Fruit fly (Drosophila melanogaster) whole organism, embryonic: ENCODE data around the gene CG17230.

Experiments
- Antp ChIP-seq: fragments of 200-800 bp; sonication (Bioruptor generic); optimal IDR thresholded peaks from 3 replicates; lab custom pipeline; 2016; ENCODE audit warnings: missing biosample characterization, missing genetic modification characterization
- Awh ChIP-seq: fragments of 200-800 bp; sonication (Bioruptor generic); IDR thresholded peaks from 2 replicates; pipeline ENCODE4, ENCODE4 v1.3.6; 2022; ENCODE audit warnings: missing biosample characterization, missing genetic modification characterization
- CG10147 ChIP-seq: fragments of 200-800 bp; sonication (Bioruptor generic); optimal IDR thresholded peaks from 2 replicates; lab custom pipeline; 2019; ENCODE audit warnings: missing biosample characterization, mild to moderate bottlenecking, missing genetic modification characterization, moderate library complexity
- CG10462 ChIP-seq: fragments of 200-800 bp; sonication (Bioruptor generic); optimal IDR thresholded peaks from 2 replicates; lab custom pipeline; 2016; ENCODE audit warnings: missing biosample characterization, missing genetic modification characterization
- CG11085 ChIP-seq: fragments of 200-800 bp; sonication (Bioruptor generic); IDR thresholded peaks from 2 replicates; pipeline ENCODE4 v1.3.6; 2022; ENCODE audit warnings: missing biosample characterization, missing genetic modification characterization
- CG11456 ChIP-seq: fragments of 200-800 bp; sonication (Bioruptor generic); IDR thresholded peaks from 3 replicates; pipeline ENCODE4 v1.3.6; 2022; ENCODE audit warnings: missing biosample characterization, missing genetic modification characterization
- CG11695 ChIP-seq: fragments of 200-800 bp; sonication (Bioruptor generic); IDR thresholded peaks from 3 replicates; pipeline ENCODE4 v1.3.6; 2022; ENCODE audit warnings: missing biosample characterization, missing genetic modification characterization
- CG12391 ChIP-seq: fragments of 200-800 bp; sonication (Bioruptor generic); optimal IDR thresholded peaks from 3 replicates; lab custom pipeline; 2018; ENCODE audit warnings: missing biosample characterization, mild to moderate bottlenecking, missing genetic modification characterization, moderate library complexity
- CG14860 ChIP-seq: fragments of 200-800 bp; sonication (Bioruptor generic); IDR thresholded peaks from 3 replicates; pipeline ENCODE4 v1.3.6; 2022; ENCODE audit warnings: missing biosample characterization, missing genetic modification characterization; ENCODE audit not compliant: partially characterized antibody
- CG15514 ChIP-seq: fragments of 200-800 bp; sonication (Bioruptor generic); optimal IDR thresholded peaks from 3 replicates; lab custom pipeline; 2017; ENCODE audit warnings: missing biosample characterization, missing genetic modification characterization, mild to moderate bottlenecking, moderate library complexity, missing genetic modification reagents
- CG17612 ChIP-seq: fragments of 200-800 bp; sonication (Bioruptor generic); IDR thresholded peaks from 2 replicates; pipeline ENCODE4 v1.3.6; 2022; ENCODE audit warnings: missing biosample characterization, missing genetic modification characterization
- CG18764 ChIP-seq: fragments of 200-800 bp; sonication (Bioruptor generic); optimal IDR thresholded peaks from 3 replicates; lab custom pipeline; 2016; ENCODE audit warnings: missing biosample characterization, missing genetic modification characterization
- CG2199 ChIP-seq: fragments of 200-800 bp; sonication (Bioruptor generic); IDR thresholded peaks from 3 replicates; pipeline ENCODE4 v1.3.6; 2022; ENCODE audit warnings: missing biosample characterization, missing genetic modification characterization
- CG2202 ChIP-seq: fragments of 200-800 bp; sonication (Bioruptor generic); optimal IDR thresholded peaks from 2 replicates; lab custom pipeline; 2018; ENCODE audit warnings: missing biosample characterization, mild to moderate bottlenecking, missing genetic modification characterization
- CG32767 ChIP-seq: fragments of 200-800 bp; sonication (Bioruptor generic); IDR thresholded peaks from 2 replicates; pipeline ENCODE4 v1.3.6; 2022; ENCODE audit warnings: missing biosample characterization, missing genetic modification characterization
- CG3407 ChIP-seq: fragments of 200-800 bp; sonication (Bioruptor generic); optimal IDR thresholded peaks from 2 replicates; lab custom pipeline; 2018; ENCODE audit warnings: missing biosample characterization, mild to moderate bottlenecking, missing genetic modification characterization
- CG42726 ChIP-seq: fragments of 200-800 bp; sonication (Bioruptor generic); IDR thresholded peaks from 2 replicates; pipeline ENCODE4 v1.3.6; 2022; ENCODE audit warnings: missing biosample characterization, missing genetic modification characterization; ENCODE audit not compliant: partially characterized antibody
- CG7372 ChIP-seq: fragments of 200-800 bp; sonication (Bioruptor generic); IDR thresholded peaks from 2 replicates; pipeline ENCODE4 v1.3.6; 2022; ENCODE audit warnings: missing biosample characterization, missing genetic modification characterization
- CG7745 ChIP-seq: fragments of 200-800 bp; sonication (Bioruptor generic); optimal IDR thresholded peaks from 2 replicates; lab custom pipeline; 2018; ENCODE audit warnings: missing biosample characterization, mild to moderate bottlenecking, missing genetic modification characterization, moderate library complexity
- CG7928 ChIP-seq: fragments of 200-800 bp; sonication (Bioruptor generic); optimal IDR thresholded peaks from 2 replicates; lab custom pipeline; 2017; ENCODE audit warnings: missing biosample characterization, mild to moderate bottlenecking, missing genetic modification characterization
- CG9727 ChIP-seq: fragments of 200-800 bp; sonication (Bioruptor generic); optimal IDR thresholded peaks from 3 replicates; lab custom pipeline; 2017; ENCODE audit warnings: missing biosample characterization, mild to moderate bottlenecking, missing genetic modification characterization
- CTCF ChIP-seq: fragments of 200-800 bp; sonication (Bioruptor generic); optimal IDR thresholded peaks from 2 replicates; lab custom pipeline; 2017; ENCODE audit warnings: missing biosample characterization, mild to moderate bottlenecking, missing genetic modification characterization, moderate library complexity
- E2f1 ChIP-seq: fragments of 200-800 bp; sonication (Bioruptor generic); IDR thresholded peaks from 2 replicates; pipeline ENCODE4 v1.3.6; 2022; ENCODE audit warnings: missing biosample characterization, missing genetic modification characterization
- Ets97D ChIP-seq: fragments of 200-800 bp; sonication (Bioruptor generic); optimal IDR thresholded peaks from 3 replicates; lab custom pipeline; 2016; ENCODE audit warnings: missing biosample characterization, missing genetic modification characterization
- Fer3 ChIP-seq: fragments of 200-800 bp; sonication (Bioruptor generic); optimal IDR thresholded peaks from 2 replicates; lab custom pipeline; 2018; ENCODE audit warnings: missing biosample characterization, mild to moderate bottlenecking, missing genetic modification characterization, moderate library complexity
- H2.0 ChIP-seq: fragments of 200-800 bp; sonication (Bioruptor generic); IDR thresholded peaks from 2 replicates; pipeline ENCODE4 v1.3.6; 2022; ENCODE audit warnings: missing biosample characterization, missing genetic modification characterization
- Hmr ChIP-seq: fragments of 200-800 bp; sonication (Bioruptor generic); optimal IDR thresholded peaks from 3 replicates; lab custom pipeline; 2017; ENCODE audit warnings: mild to moderate bottlenecking, missing biosample characterization, missing genetic modification reagents, missing genetic modification characterization
- Max ChIP-seq: fragments of 200-800 bp; sonication (Bioruptor generic); optimal IDR thresholded peaks from 2 replicates; lab custom pipeline; 2016; ENCODE audit warnings: missing biosample characterization, mild to moderate bottlenecking, missing genetic modification characterization
- Med ChIP-seq: fragments of 200-800 bp; sonication (Bioruptor generic); peaks from one replicate; lab custom pipeline; 2016; ENCODE audit warnings: missing biosample characterization, missing genetic modification characterization, mild to moderate bottlenecking, inconsistent platforms, moderate library complexity
- Myb ChIP-seq: fragments of 200-800 bp; sonication (Bioruptor generic); optimal IDR thresholded peaks from 2 replicates; lab custom pipeline; 2016; ENCODE audit warnings: missing biosample characterization, missing genetic modification characterization
- Nf-YA ChIP-seq: fragments of 200-800 bp; sonication (Bioruptor generic); IDR thresholded peaks from 2 replicates; pipeline ENCODE4 v1.3.6; 2022; ENCODE audit warnings: missing biosample characterization, missing genetic modification characterization
- NfI ChIP-seq: fragments of 200-800 bp; sonication (Bioruptor generic); optimal IDR thresholded peaks from 3 replicates; lab custom pipeline; 2018; ENCODE audit warnings: missing biosample characterization, mild to moderate bottlenecking, missing genetic modification characterization, moderate library complexity
- Rfx ChIP-seq: fragments of 200-800 bp; sonication (Bioruptor generic); IDR thresholded peaks from 2 replicates; pipeline ENCODE4 v1.3.6; 2022; ENCODE audit warnings: missing biosample characterization, missing genetic modification characterization
- Sox100B ChIP-seq: fragments of 200-800 bp; sonication (Bioruptor generic); optimal IDR thresholded peaks from 3 replicates; lab custom pipeline; 2018; ENCODE audit warnings: missing biosample characterization, mild to moderate bottlenecking, missing genetic modification characterization
- Ssrp ChIP-seq: fragments of 200-800 bp; sonication (Bioruptor generic); optimal IDR thresholded peaks from 2 replicates; lab custom pipeline; 2018; ENCODE audit warnings: missing biosample characterization, mild to moderate bottlenecking, missing genetic modification characterization, moderate library complexity
- YL-1 ChIP-seq: fragments of 200-800 bp; sonication (Bioruptor generic); optimal IDR thresholded peaks from 3 replicates; lab custom pipeline; 2017; ENCODE audit warnings: missing biosample characterization, mild to moderate bottlenecking, missing genetic modification characterization
- dati ChIP-seq: fragments of 200-800 bp; sonication (Bioruptor generic); IDR thresholded peaks from 2 replicates; pipeline ENCODE4 v1.3.6; 2022; ENCODE audit warnings: missing biosample characterization, missing genetic modification characterization
- disco-r ChIP-seq: fragments of 200-800 bp; sonication (Bioruptor generic); optimal IDR thresholded peaks from 2 replicates; lab custom pipeline; 2016; ENCODE audit warnings: missing biosample characterization, missing genetic modification characterization
- eve ChIP-seq, 2 experiments: fragments of >200 bp; optimal IDR thresholded peaks; 2 replicates each; lab custom pipeline; 2017; ENCODE audit warnings: missing biosample characterization in 2 of 2, missing genetic modification characterization in 2 of 2
- gcm ChIP-seq: fragments of 200-800 bp; sonication (Bioruptor generic); optimal IDR thresholded peaks from 2 replicates; lab custom pipeline; 2019; ENCODE audit warnings: missing biosample characterization, mild to moderate bottlenecking, missing genetic modification characterization, moderate library complexity
- ham ChIP-seq: fragments of 200-800 bp; sonication (Bioruptor generic); IDR thresholded peaks from 2 replicates; pipeline ENCODE4 v1.3.6; 2022; ENCODE audit warnings: missing biosample characterization, missing genetic modification characterization
- jigr1 ChIP-seq: fragments of 200-800 bp; sonication (Bioruptor generic); IDR thresholded peaks from 3 replicates; pipeline ENCODE4 v1.3.6; 2022; ENCODE audit warnings: missing biosample characterization, missing genetic modification characterization
- ken ChIP-seq: fragments of 200-800 bp; sonication (Bioruptor generic); IDR thresholded peaks from 3 replicates; pipeline ENCODE4 v1.3.6; 2022; ENCODE audit warnings: missing biosample characterization, missing genetic modification characterization
- pb ChIP-seq: fragments of 200-800 bp; sonication (Bioruptor generic); optimal IDR thresholded peaks from 3 replicates; lab custom pipeline; 2016; ENCODE audit warnings: missing biosample characterization, missing genetic modification characterization
- pfk ChIP-seq: fragments of 200-800 bp; sonication (Bioruptor generic); optimal IDR thresholded peaks from 2 replicates; lab custom pipeline; 2018; ENCODE audit warnings: missing biosample characterization, mild to moderate bottlenecking, missing genetic modification characterization, moderate library complexity
- prd ChIP-seq, 3 experiments: fragments of >200 bp in 2 of 3; fragments of 200-800 bp in 1 of 3; sonication (Bioruptor generic) in 1 of 3; optimal IDR thresholded peaks in 2 of 3; IDR thresholded peaks in 1 of 3; 2 replicates in 2 of 3; 3 replicates in 1 of 3; pipeline versions ENCODE4 v1.3.6 to Lab custom; 2017 to 2022; ENCODE audit warnings: missing biosample characterization in 1 of 3, missing genetic modification characterization in 1 of 3
- sens-2 ChIP-seq: fragments of 200-800 bp; sonication (Bioruptor generic); IDR thresholded peaks from 2 replicates; pipeline ENCODE4 v1.3.6; 2022; ENCODE audit warnings: missing biosample characterization, missing genetic modification characterization
- tin ChIP-seq: fragments of 200-800 bp; sonication (Bioruptor generic); optimal IDR thresholded peaks from 3 replicates; lab custom pipeline; 2016; ENCODE audit warnings: missing biosample characterization, missing genetic modification characterization
- unc-4 ChIP-seq: fragments of 200-800 bp; sonication (Bioruptor generic); IDR thresholded peaks from 2 replicates; pipeline ENCODE4 v1.3.6; 2022; ENCODE audit warnings: missing biosample characterization, missing genetic modification characterization; ENCODE audit not compliant: partially characterized antibody
- vnd ChIP-seq: fragments of 200-800 bp; sonication (Bioruptor generic); IDR thresholded peaks from 3 replicates; pipeline ENCODE4 v1.3.6; 2022; ENCODE audit warnings: missing biosample characterization, missing genetic modification characterization; ENCODE audit not compliant: partially characterized antibody

CG17230 gene

DNA sequence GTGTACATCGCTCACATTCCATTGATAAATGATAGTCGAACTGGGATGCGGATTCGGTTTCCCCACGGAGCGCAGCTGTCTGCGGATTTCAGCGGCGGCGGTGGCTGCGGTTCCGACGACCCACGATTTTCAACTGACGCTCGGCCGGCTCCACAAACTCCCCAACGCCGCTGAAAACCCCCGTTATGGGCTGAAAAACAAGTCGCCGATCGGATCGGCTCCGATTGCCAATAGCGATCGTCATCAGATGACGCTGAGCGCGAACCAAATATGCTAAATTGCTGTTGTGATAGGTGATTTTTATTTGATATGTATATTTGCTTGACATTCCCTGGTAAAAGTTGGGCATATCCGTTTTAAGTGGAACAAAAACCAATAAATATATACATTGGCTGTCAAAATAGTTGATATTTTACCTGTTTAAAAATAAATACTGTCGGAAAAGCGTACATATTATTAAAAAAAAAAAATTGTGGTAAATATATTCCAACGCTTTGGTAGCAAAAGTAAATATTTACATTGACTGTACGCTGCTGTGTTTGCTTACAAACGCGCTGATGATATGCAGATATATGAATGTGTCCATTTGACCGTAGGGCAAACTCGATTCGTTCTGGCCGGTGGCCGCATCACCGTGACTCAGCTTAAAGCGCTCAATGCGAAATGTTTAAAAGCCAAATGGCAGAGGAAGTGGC, 16.8 kb downstream of the CG17230 start (continued):
- TF ChIP-seq jigr1 = no peak
- TF ChIP-seq tin (GFP tag; lab: Kevin White, UChicago) = peak; percentile 32
- TF ChIP-seq prd (optimal IDR thresholded peaks at IDR 0.05; lab: Kevin White, UChicago) = no peak
- TF ChIP-seq prd (GFP tag; IDR thresholded peaks at IDR 0.05; lab: Robert Waterston, UW) = peak; percentile 68
- peak; percentile 65 for TF ChIP-seq Fer3
- TF ChIP-seq CG9727 (GFP tag; lab: Kevin White, UChicago) = peak; percentile 68
- TF ChIP-seq dati (GFP tag; lab: Robert Waterston, UW) = no peak
- TF ChIP-seq CTCF (GFP tag; lab: Kevin White, UChicago) = no peak
- TF ChIP-seq CG2199 = no peak
- TF ChIP-seq ken (GFP tag; lab: Robert Waterston, UW) = no peak
- 0 out of 2 replicates have a peak, but pooled peaks have one; percentile 31 for TF ChIP-seq H2.0 (GFP tag; lab: Robert Waterston, UW)
- TF ChIP-seq E2f1 (GFP tag; lab: Robert Waterston, UW) = peak; percentile 47; the same call in 1 of the 2 replicates
- TF ChIP-seq vnd (GFP tag; lab: Robert Waterston, UW) = no peak
- TF ChIP-seq Rfx = peak; percentile 83
- peak; percentile 77 for TF ChIP-seq Hmr
- TF ChIP-seq Awh = no peak
- peak; percentile 93 for TF ChIP-seq Med (GFP tag; lab: Kevin White, UChicago)
- TF ChIP-seq unc-4 (GFP tag; lab: Robert Waterston, UW) = no peak
- TF ChIP-seq gcm = no peak
- TF ChIP-seq CG10462 (GFP tag; lab: Kevin White, UChicago) = peak; percentile 6
- TF ChIP-seq CG11456 = 0 out of 3 replicates have a peak, but pooled peaks have one; percentile 61
- TF ChIP-seq disco-r (GFP tag; lab: Kevin White, UChicago) = no peak
- TF ChIP-seq CG15514 (GFP tag; lab: Kevin White, UChicago) = peak; percentile 40
- TF ChIP-seq Max (GFP tag; lab: Kevin White, UChicago) = no peak
- no peak for TF ChIP-seq CG42726 (GFP tag; lab: Robert Waterston, UW)
- TF ChIP-seq CG32767 = no peak
- no peak for TF ChIP-seq ham
- no peak for TF ChIP-seq sens-2 (GFP tag; lab: Robert Waterston, UW)
- peak; percentile 51; the same call in 1 of the 3 replicates for TF ChIP-seq CG11695 (GFP tag; lab: Robert Waterston, UW)
- peak; percentile 67 for TF ChIP-seq Sox100B (GFP tag; lab: Kevin White, UChicago)
- no peak for TF ChIP-seq CG14860
- no peak for TF ChIP-seq Nf-YA
- no peak for TF ChIP-seq Ets97D
- TF ChIP-seq CG7745 (tag; lab: Kevin White, UChicago) = no peak
- peak; percentile 88 for TF ChIP-seq CG10147 (GFP tag; lab: Kevin White, UChicago)
- TF ChIP-seq CG18764 (GFP tag; lab: Kevin White, UChicago) = peak; percentile 18
- TF ChIP-seq CG11085 (GFP tag; lab: Robert Waterston, UW) = no peak
- TF ChIP-seq CG7372 = peak; percentile 64
- TF ChIP-seq pfk (GFP tag; lab: Kevin White, UChicago) = no peak
- no peak for TF ChIP-seq eve (GFP tag; optimal IDR thresholded peaks at IDR 0.05; lab: Kevin White, UChicago)
- peak; percentile 59 for TF ChIP-seq NfI (GFP tag; lab: Kevin White, UChicago)
- TF ChIP-seq CG2202 (tag; lab: Kevin White, UChicago) = no peak
- TF ChIP-seq CG3407 (GFP tag; lab: Kevin White, UChicago) = no peak
- no peak for TF ChIP-seq YL-1 (GFP tag; lab: Kevin White, UChicago)
- peak; percentile 11 for TF ChIP-seq Antp (GFP tag; lab: Kevin White, UChicago)
- peak; percentile 5 for TF ChIP-seq pb (GFP tag; lab: Kevin White, UChicago)
- TF ChIP-seq Myb (GFP tag; lab: Kevin White, UChicago) = peak; percentile 39
- peak; percentile 55 for TF ChIP-seq CG12391 (tag; lab: Kevin White, UChicago)
- TF ChIP-seq Ssrp (tag; lab: Kevin White, UChicago) = peak; percentile 20
- no peak for TF ChIP-seq CG17612
- TF ChIP-seq CG7928 (GFP tag; lab: Kevin White, UChicago) = peak; percentile 5
